Worm (Caenorhabditis elegans) whole organism, early embryonic: ENCODE measurements around the gene ZK512.10.

Experiments
- B0310.2 ChIP-seq: sonication (generic microtip); optimal IDR thresholded peaks from 2 replicates; lab custom pipeline; 2016; ENCODE audit warnings: mild to moderate bottlenecking, missing genetic modification characterization, missing compliant biosample characterization
- F13C5.2 ChIP-seq: sonication (generic microtip); optimal IDR thresholded peaks from 2 replicates; lab custom pipeline; 2017; ENCODE audit warnings: mild to moderate bottlenecking, missing genetic modification characterization, inconsistent platforms, missing compliant biosample characterization
- aly-1 ChIP-seq: sonication (generic microtip); optimal IDR thresholded peaks from 2 replicates; lab custom pipeline; 2016; ENCODE audit warnings: missing genetic modification characterization, missing compliant biosample characterization
- ama-1 ChIP-seq: fragments of 150-350 bp; optimal IDR thresholded peaks from 2 replicates; lab custom pipeline; 2014
- ceh-13 ChIP-seq: fragments of 200-800 bp; sonication (Bioruptor generic); optimal IDR thresholded peaks from 2 replicates; lab custom pipeline; 2018; ENCODE audit warnings: mild to moderate bottlenecking, missing genetic modification characterization, missing compliant biosample characterization
- ceh-36 ChIP-seq: sonication (generic microtip); optimal IDR thresholded peaks from 2 replicates; lab custom pipeline; 2016; ENCODE audit warnings: missing genetic modification characterization, inconsistent platforms, missing compliant biosample characterization
- ets-7 ChIP-seq: sonication (generic microtip); optimal IDR thresholded peaks from 2 replicates; lab custom pipeline; 2016; ENCODE audit warnings: missing genotype, missing genetic modification characterization, missing compliant biosample characterization
- flt-1 ChIP-seq: fragments of 200-800 bp; sonication (Bioruptor generic); IDR thresholded peaks from 2 replicates; pipeline ENCODE4 v1.3.6; 2022; ENCODE audit warnings: missing genetic modification characterization, missing compliant biosample characterization
- hmbx-1 ChIP-seq: sonication (generic microtip); optimal IDR thresholded peaks from 2 replicates; lab custom pipeline; 2016; ENCODE audit warnings: mild to moderate bottlenecking, missing genetic modification characterization, missing compliant biosample characterization
- hmg-4 ChIP-seq: fragments of 200-800 bp; sonication (Bioruptor generic); optimal IDR thresholded peaks from 2 replicates; lab custom pipeline; 2018; ENCODE audit warnings: mild to moderate bottlenecking, missing genetic modification characterization, missing compliant biosample characterization
- hnd-1 ChIP-seq: sonication (generic microtip); optimal IDR thresholded peaks from 2 replicates; lab custom pipeline; 2016; ENCODE audit warnings: missing genetic modification characterization, missing compliant biosample characterization
- pes-1 ChIP-seq: fragments of 200-800 bp; sonication (Bioruptor generic); IDR thresholded peaks from 2 replicates; pipeline ENCODE4 v1.3.6; 2022; ENCODE audit warnings: missing genetic modification reagents, missing genetic modification characterization, missing compliant biosample characterization
- scrt-1 ChIP-seq: fragments of 200-800 bp; sonication (Bioruptor generic); IDR thresholded peaks from 2 replicates; pipeline ENCODE4 v1.3.6; 2022; ENCODE audit warnings: missing genetic modification characterization, missing compliant biosample characterization
- sea-1 ChIP-seq: fragments of 200-800 bp; sonication (Bioruptor generic); conservative IDR thresholded peaks from 2 replicates; pipeline ENCODE4 v1.3.6; 2022; ENCODE audit warnings: missing genetic modification characterization, missing compliant biosample characterization
- tbx-11 ChIP-seq: fragments of 200-800 bp; sonication (Bioruptor generic); IDR thresholded peaks from 2 replicates; pipeline ENCODE4 v1.3.6; 2022; ENCODE audit warnings: missing genetic modification characterization, missing compliant biosample characterization
- tbx-37 ChIP-seq: fragments of 200-800 bp; sonication (Bioruptor generic); conservative IDR thresholded peaks from 2 replicates; pipeline ENCODE4 v1.3.6; 2022; ENCODE audit warnings: missing genetic modification reagents, missing genetic modification characterization, missing compliant biosample characterization
- tra-4 ChIP-seq: sonication (generic microtip); optimal IDR thresholded peaks from 2 replicates; lab custom pipeline; 2017; ENCODE audit warnings: missing genetic modification characterization, missing compliant biosample characterization

Gene ZK512.10

DNA sequence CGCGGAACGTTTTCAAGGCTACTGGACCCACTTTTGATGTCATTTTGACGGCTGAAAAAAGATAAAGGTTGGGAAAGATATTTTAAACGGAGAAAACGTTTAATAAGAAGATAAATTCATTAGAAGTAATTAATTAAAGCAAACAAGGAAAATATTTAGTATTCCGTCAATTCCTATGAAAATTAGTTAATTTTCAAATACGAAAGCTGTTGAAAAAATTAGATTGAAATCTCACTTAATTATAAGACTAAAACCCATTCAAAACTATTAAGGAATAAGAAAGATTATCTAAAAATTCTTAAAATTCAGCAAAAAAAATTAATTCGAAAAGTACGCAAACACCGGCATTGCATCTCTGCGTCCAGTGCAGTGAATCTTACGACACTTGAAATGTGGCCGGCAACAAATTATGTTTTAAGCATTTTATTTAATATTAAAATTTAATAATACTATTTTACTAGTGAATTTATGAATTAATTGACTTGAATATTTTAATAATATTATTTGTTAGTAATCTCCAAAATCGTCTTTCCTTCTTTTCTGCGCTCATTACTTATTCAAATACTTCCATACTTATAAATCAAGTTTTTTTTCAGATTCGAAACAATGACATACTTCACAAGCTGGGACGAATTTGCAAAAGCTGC, 14.2 kb downstream of the ZK512.10 start, which contains the start of the genes ZK512.2 and ZK512.4:
Gene ZK512.2 (minus strand): TSS at position 51 of the 647 bp plus-strand sequence.
Gene ZK512.4 (plus strand): TSS at position 597 of the 647 bp plus-strand sequence.
- no peak for TF ChIP-seq tra-4 (tag; lab: Kevin White, UChicago)
- TF ChIP-seq F13C5.2 (tag; lab: Kevin White, UChicago): no peak
- TF ChIP-seq scrt-1 (GFP tag; lab: Robert Waterston, UW): no peak
- no peak for TF ChIP-seq ama-1 (lab: Kevin White, UChicago)
- no peak for TF ChIP-seq hnd-1 (tag; lab: Kevin White, UChicago)
- no peak for TF ChIP-seq ceh-13 (GFP tag; lab: Kevin White, UChicago)
- no peak for TF ChIP-seq aly-1 (tag; lab: Kevin White, UChicago)
- no peak for TF ChIP-seq hmbx-1 (tag; lab: Kevin White, UChicago)
- no peak for TF ChIP-seq pes-1
- no peak for TF ChIP-seq hmg-4
- no peak for TF ChIP-seq tbx-37 (GFP tag; lab: Robert Waterston, UW)
- TF ChIP-seq B0310.2 (tag; lab: Kevin White, UChicago): no peak
- TF ChIP-seq ceh-36 (tag; lab: Kevin White, UChicago): no peak
- no peak for TF ChIP-seq sea-1 (GFP tag; lab: Robert Waterston, UW)
- TF ChIP-seq flt-1: no peak
- no peak for TF ChIP-seq tbx-11
- no peak for TF ChIP-seq ets-7 (tag; lab: Kevin White, UChicago)

DNA sequence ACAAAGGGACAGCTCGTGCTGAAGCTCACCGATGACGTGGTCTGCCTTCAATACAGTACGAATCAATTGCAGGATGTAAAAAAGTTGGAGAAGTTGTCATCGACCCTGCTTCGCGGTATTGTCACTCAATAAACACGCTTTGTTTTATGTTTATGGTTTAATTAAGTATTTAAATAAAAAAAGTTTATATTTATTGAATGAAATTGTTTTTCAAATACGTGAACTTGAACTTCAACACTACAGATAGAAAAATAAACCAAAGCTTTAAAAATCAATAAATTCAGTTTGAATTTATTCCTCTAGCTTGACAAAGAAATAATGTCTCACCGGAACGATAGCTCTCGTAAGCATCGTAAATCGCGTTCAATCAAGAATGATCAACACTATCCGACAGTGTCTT, 15.1 kb downstream of the ZK512.10 start, which contains the start of gene ZK512.8:
Gene ZK512.8 (plus strand): TSS at position 301 of the 400 bp plus-strand sequence.
- TF ChIP-seq ceh-36 (tag; lab: Kevin White, UChicago) (no peak), hnd-1 (tag; lab: Kevin White, UChicago) (no peak), hmbx-1 (tag; lab: Kevin White, UChicago) (no peak), ama-1 (lab: Kevin White, UChicago) (no peak), sea-1 (GFP tag; lab: Robert Waterston, UW) (no peak), B0310.2 (tag; lab: Kevin White, UChicago) (no peak), hmg-4 (no peak), aly-1 (tag; lab: Kevin White, UChicago) (no peak), ets-7 (tag; lab: Kevin White, UChicago) (no peak), scrt-1 (GFP tag; lab: Robert Waterston, UW) (no peak)

DNA sequence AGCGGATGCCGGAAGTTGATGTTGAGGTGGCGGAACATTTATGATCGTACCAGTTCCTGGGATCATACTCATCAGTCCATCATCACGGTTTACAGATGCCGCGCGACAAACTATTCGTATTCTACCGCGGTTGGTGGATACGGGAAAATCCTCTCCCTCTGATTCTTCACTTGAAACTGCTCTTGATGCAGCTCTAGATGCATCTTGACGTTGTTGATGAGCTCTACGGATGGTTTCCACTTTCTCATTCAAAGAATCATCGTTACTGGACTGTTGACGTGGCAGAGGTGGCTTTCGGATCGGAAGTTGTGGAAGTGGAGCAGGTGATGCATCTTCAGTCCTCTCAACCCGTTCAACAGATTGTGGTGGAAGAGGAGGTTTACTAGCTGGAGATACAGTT, 18.4 kb downstream of the ZK512.10 start:
- TF ChIP-seq flt-1: no peak

ce11 chrIII:9151782-9152181, 21.1 kb downstream of the ZK512.10 start:
- TF ChIP-seq sea-1 (GFP tag; lab: Robert Waterston, UW) (no peak), hmbx-1 (tag; lab: Kevin White, UChicago) (no peak), hnd-1 (tag; lab: Kevin White, UChicago) (no peak)

- TF ChIP-seq tra-4 (tag; lab: Kevin White, UChicago) (no peak), ama-1 (lab: Kevin White, UChicago) (no peak), F13C5.2 (tag; lab: Kevin White, UChicago) (no peak), ceh-36 (tag; lab: Kevin White, UChicago) (no peak), aly-1 (tag; lab: Kevin White, UChicago) (no peak), B0310.2 (tag; lab: Kevin White, UChicago) (no peak), ets-7 (tag; lab: Kevin White, UChicago) (no peak), hnd-1 (tag; lab: Kevin White, UChicago) (no peak), sea-1 (GFP tag; lab: Robert Waterston, UW) (no peak), tbx-11 (no peak), scrt-1 (GFP tag; lab: Robert Waterston, UW) (no peak), hmg-4 (no peak), tbx-37 (GFP tag; lab: Robert Waterston, UW) (no peak), pes-1 (no peak)
These were observed 22.3 kb downstream of the ZK512.10 start for ce11 chrIII:9152950-9153349.

DNA sequence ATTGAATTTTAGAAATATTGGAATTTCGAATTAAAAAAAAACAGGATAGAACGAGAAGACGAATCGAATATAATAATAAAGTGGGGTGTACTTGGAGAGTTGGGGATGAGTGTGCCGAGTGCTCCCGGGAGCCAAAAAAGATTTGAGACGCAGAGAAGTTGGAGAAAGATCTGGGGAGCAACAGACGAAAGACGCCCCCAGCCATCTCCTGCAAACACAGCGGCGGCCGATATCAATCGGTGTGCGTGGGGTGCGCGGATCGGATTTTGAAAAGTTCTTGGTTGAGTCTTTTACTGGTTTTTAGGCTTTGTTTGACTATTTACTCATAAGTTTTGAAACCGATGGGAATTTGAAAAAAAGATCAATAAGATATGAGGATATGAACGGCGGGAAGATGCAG, 23.1 kb downstream of the ZK512.10 start, which contains the start of gene nhl-1:
Gene nhl-1 (minus strand): TSS at position 101 of the 400 bp plus-strand sequence.
- TF ChIP-seq sea-1 (GFP tag; lab: Robert Waterston, UW) (no peak), scrt-1 (GFP tag; lab: Robert Waterston, UW) (no peak), ama-1 (lab: Kevin White, UChicago) (no peak), B0310.2 (tag; lab: Kevin White, UChicago) (no peak), ets-7 (tag; lab: Kevin White, UChicago) (no peak), tra-4 (tag; lab: Kevin White, UChicago) (no peak), ceh-36 (tag; lab: Kevin White, UChicago) (no peak), hmbx-1 (tag; lab: Kevin White, UChicago) (no peak), flt-1 (no peak), F13C5.2 (tag; lab: Kevin White, UChicago) (no peak), ceh-13 (GFP tag; lab: Kevin White, UChicago) (no peak), tbx-11 (no peak), pes-1 (no peak), aly-1 (tag; lab: Kevin White, UChicago) (no peak), hnd-1 (tag; lab: Kevin White, UChicago) (no peak)

- TF ChIP-seq hmbx-1 (tag; lab: Kevin White, UChicago) (no peak), F13C5.2 (tag; lab: Kevin White, UChicago) (no peak)
These were observed 24.1 kb downstream of the ZK512.10 start, which contains the start of gene irld-34 for ce11 chrIII:9154766-9155165. Gene irld-34, plus strand, starts transcription at chrIII:9155066.
